Fruit fly (Drosophila melanogaster) whole organism, embryonic: ENCODE results near the gene Rab9.
A peak's percentile ranks its signal among the peaks of the same experiment; 100 is the strongest.

ENCODE experiments used
- ATbp ChIP-seq: fragments of 200-800 bp; sonication (Bioruptor generic); optimal IDR thresholded peaks from 2 replicates; lab custom pipeline; 2017; ENCODE audit warnings: missing biosample characterization, mild to moderate bottlenecking, missing genetic modification characterization, missing genetic modification reagents
- Atf6 ChIP-seq: fragments of 200-800 bp; sonication (Bioruptor generic); IDR thresholded peaks from 2 replicates; pipeline ENCODE4 v1.3.6; 2022; ENCODE audit warnings: missing biosample characterization, missing genetic modification characterization
- CG1024 ChIP-seq: fragments of 200-800 bp; sonication (Bioruptor generic); IDR thresholded peaks from 2 replicates; pipeline ENCODE4 v1.3.6; 2022; ENCODE audit warnings: missing biosample characterization, missing genetic modification characterization
- CG10959 ChIP-seq: fragments of 200-800 bp; sonication (Bioruptor generic); IDR thresholded peaks from 2 replicates; pipeline ENCODE4 v1.3.6; 2022; ENCODE audit warnings: missing biosample characterization, missing genetic modification characterization
- CG12299 ChIP-seq: fragments of 200-800 bp; sonication (Bioruptor generic); optimal IDR thresholded peaks from 2 replicates; lab custom pipeline; 2018; ENCODE audit warnings: missing biosample characterization, mild to moderate bottlenecking, missing genetic modification characterization
- CG12744 ChIP-seq: fragments of 200-800 bp; sonication (Bioruptor generic); optimal IDR thresholded peaks from 2 replicates; lab custom pipeline; 2016; ENCODE audit warnings: missing biosample characterization, missing genetic modification characterization
- CG13624 ChIP-seq: fragments of 200-800 bp; sonication (Bioruptor generic); optimal IDR thresholded peaks from 2 replicates; lab custom pipeline; 2016; ENCODE audit warnings: missing biosample characterization, missing genetic modification characterization
- CG14667 ChIP-seq: fragments of 200-800 bp; sonication (Bioruptor generic); IDR thresholded peaks from 2 replicates; pipeline ENCODE4 v1.3.6; 2022; ENCODE audit warnings: missing biosample characterization, missing genetic modification characterization
- CG15073 ChIP-seq: fragments of 200-800 bp; sonication (Bioruptor generic); optimal IDR thresholded peaks from 2 replicates; lab custom pipeline; 2016; ENCODE audit warnings: missing biosample characterization, missing genetic modification characterization
- CG15269 ChIP-seq: fragments of 200-800 bp; sonication (Bioruptor generic); optimal IDR thresholded peaks from 2 replicates; lab custom pipeline; 2018; ENCODE audit warnings: missing biosample characterization, mild to moderate bottlenecking, missing genetic modification characterization, moderate library complexity
- CG17385 ChIP-seq: fragments of 200-800 bp; sonication (Bioruptor generic); optimal IDR thresholded peaks from 3 replicates; lab custom pipeline; 2018; ENCODE audit warnings: missing biosample characterization, mild to moderate bottlenecking, missing genetic modification characterization
- CG17829 ChIP-seq: fragments of 200-800 bp; optimal IDR thresholded peaks from 2 replicates; lab custom pipeline; 2019; ENCODE audit warnings: missing biosample characterization, mild to moderate bottlenecking, missing genetic modification characterization, moderate library complexity
- CG1792 ChIP-seq: fragments of 200-800 bp; sonication (Bioruptor generic); optimal IDR thresholded peaks from 2 replicates; lab custom pipeline; 2016; ENCODE audit warnings: missing biosample characterization, missing genetic modification characterization
- CG18262 ChIP-seq: fragments of 200-800 bp; optimal IDR thresholded peaks from 3 replicates; lab custom pipeline; 2019; ENCODE audit warnings: missing biosample characterization, mild to moderate bottlenecking, missing genetic modification characterization, moderate library complexity
- CG2199 ChIP-seq: fragments of 200-800 bp; sonication (Bioruptor generic); IDR thresholded peaks from 3 replicates; pipeline ENCODE4 v1.3.6; 2022; ENCODE audit warnings: missing biosample characterization, missing genetic modification characterization
- CG3065 ChIP-seq: fragments of 200-800 bp; sonication (Bioruptor generic); optimal IDR thresholded peaks from 2 replicates; lab custom pipeline; 2016; ENCODE audit warnings: missing biosample characterization, missing genetic modification characterization
- CG33557 ChIP-seq: fragments of 200-800 bp; sonication (Bioruptor generic); optimal IDR thresholded peaks from 2 replicates; lab custom pipeline; 2019; ENCODE audit warnings: missing biosample characterization, mild to moderate bottlenecking, missing genetic modification characterization, moderate library complexity
- CG34376 ChIP-seq: fragments of 200-800 bp; sonication (Bioruptor generic); optimal IDR thresholded peaks from 2 replicates; lab custom pipeline; 2018; ENCODE audit warnings: missing biosample characterization, mild to moderate bottlenecking, missing genetic modification characterization
- CG34422 ChIP-seq: fragments of 200-800 bp; sonication (Bioruptor generic); IDR thresholded peaks from 3 replicates; pipeline ENCODE4 v1.3.6; 2022; ENCODE audit warnings: missing biosample characterization, missing genetic modification characterization
- CG4617 ChIP-seq: fragments of 200-800 bp; sonication (Bioruptor generic); optimal IDR thresholded peaks from 3 replicates; lab custom pipeline; 2016; ENCODE audit warnings: missing biosample characterization, missing genetic modification characterization, borderline replicate concordance
- CG5953 ChIP-seq: fragments of 200-800 bp; sonication (Bioruptor generic); IDR thresholded peaks from 2 replicates; pipeline ENCODE4 v1.3.6; 2022; ENCODE audit warnings: missing biosample characterization, missing genetic modification characterization
- CG7271 ChIP-seq: fragments of 200-800 bp; sonication (Bioruptor generic); optimal IDR thresholded peaks from 2 replicates; lab custom pipeline; 2018; ENCODE audit warnings: missing biosample characterization, mild to moderate bottlenecking, missing genetic modification characterization, moderate library complexity
- CG8765 ChIP-seq: fragments of 200-800 bp; sonication (Bioruptor generic); IDR thresholded peaks from 2 replicates; pipeline ENCODE4 v1.3.6; 2022; ENCODE audit warnings: missing biosample characterization, missing genetic modification characterization
- CG8924 ChIP-seq: fragments of 200-800 bp; optimal IDR thresholded peaks from 3 replicates; lab custom pipeline; 2019; ENCODE audit warnings: missing biosample characterization, mild to moderate bottlenecking, missing genetic modification characterization, moderate library complexity
- CG9215 ChIP-seq: fragments of 200-800 bp; sonication (Bioruptor generic); IDR thresholded peaks from 2 replicates; pipeline ENCODE4 v1.3.6; 2022; ENCODE audit warnings: missing biosample characterization, missing genetic modification characterization
- Dbx ChIP-seq: fragments of 200-800 bp; sonication (Bioruptor generic); IDR thresholded peaks from 3 replicates; pipeline ENCODE4 v1.3.6; 2022; ENCODE audit warnings: missing biosample characterization, missing genetic modification characterization
- Dek ChIP-seq: fragments of 200-800 bp; sonication (Bioruptor generic); optimal IDR thresholded peaks from 3 replicates; lab custom pipeline; 2019; ENCODE audit warnings: missing biosample characterization, mild to moderate bottlenecking, missing genetic modification characterization, moderate library complexity
- Doc2 ChIP-seq: fragments of 200-800 bp; sonication (Bioruptor generic); IDR thresholded peaks from 2 replicates; pipeline ENCODE4 v1.3.6; 2022; ENCODE audit warnings: missing biosample characterization, missing genetic modification characterization
- Gug ChIP-seq: fragments of 200-800 bp; sonication (Bioruptor generic); IDR thresholded peaks from 4 replicates; pipeline ENCODE4 v1.3.6; 2022; ENCODE audit warnings: missing biosample characterization, missing genetic modification characterization
- H15 ChIP-seq: fragments of 200-800 bp; sonication (Bioruptor generic); IDR thresholded peaks from 3 replicates; pipeline ENCODE4 v1.3.6; 2022; ENCODE audit warnings: missing biosample characterization, missing genetic modification characterization
- Hmx ChIP-seq: fragments of 200-800 bp; sonication (Bioruptor generic); optimal IDR thresholded peaks from 2 replicates; lab custom pipeline; 2016; ENCODE audit warnings: missing biosample characterization, missing genetic modification characterization
- Hr3 ChIP-seq: fragments of 200-800 bp; sonication (Bioruptor generic); optimal IDR thresholded peaks from 3 replicates; lab custom pipeline; 2016; ENCODE audit warnings: missing biosample characterization, missing genetic modification characterization
- Mrtf ChIP-seq: fragments of 200-800 bp; sonication (Bioruptor generic); IDR thresholded peaks from 3 replicates; pipeline ENCODE4 v1.3.6; 2022; ENCODE audit warnings: missing biosample characterization, missing genetic modification characterization
- Nf-YB ChIP-seq: fragments of 200-800 bp; sonication (Bioruptor generic); optimal IDR thresholded peaks from 3 replicates; lab custom pipeline; 2019; ENCODE audit warnings: missing biosample characterization, mild to moderate bottlenecking, missing genetic modification characterization, moderate library complexity
- Opbp ChIP-seq: fragments of 200-800 bp; sonication (Bioruptor generic); IDR thresholded peaks from 3 replicates; pipeline ENCODE4 v1.3.6; 2022; ENCODE audit warnings: missing biosample characterization, missing genetic modification characterization; ENCODE audit not compliant: partially characterized antibody
- Poxn ChIP-seq: fragments of 200-800 bp; sonication (Bioruptor generic); IDR thresholded peaks from 2 replicates; pipeline ENCODE4 v1.3.6; 2022; ENCODE audit warnings: missing biosample characterization, missing genetic modification characterization
- Sry-δ ChIP-seq: fragments of 200-800 bp; sonication (Bioruptor generic); optimal IDR thresholded peaks from 2 replicates; lab custom pipeline; 2016; ENCODE audit warnings: missing biosample characterization, missing genetic modification characterization
- croc ChIP-seq: fragments of 200-800 bp; sonication (Bioruptor generic); conservative IDR thresholded peaks from 3 replicates; pipeline ENCODE4 v1.3.6; 2022; ENCODE audit warnings: missing biosample characterization, missing genetic modification characterization
- h ChIP-seq: fragments of >200 bp; optimal IDR thresholded peaks from 2 replicates; lab custom pipeline; 2017
- her ChIP-seq: fragments of 200-800 bp; sonication (Bioruptor generic); optimal IDR thresholded peaks from 2 replicates; lab custom pipeline; 2016; ENCODE audit warnings: missing biosample characterization, missing genetic modification characterization
- insv ChIP-seq, 2 experiments: fragments of 200-800 bp; sonication (Bioruptor generic); optimal IDR thresholded peaks; 3 replicates each; lab custom pipeline; 2016 to 2018; ENCODE audit warnings: missing biosample characterization in 2 of 2, missing genetic modification characterization in 2 of 2
- inv ChIP-seq: fragments of 200-800 bp; sonication (Bioruptor generic); IDR thresholded peaks from 2 replicates; pipeline ENCODE4 v1.3.6; 2022; ENCODE audit warnings: missing biosample characterization, missing genetic modification characterization; ENCODE audit not compliant: partially characterized antibody
- klu ChIP-seq: fragments of 200-800 bp; sonication (Bioruptor generic); IDR thresholded peaks from 2 replicates; pipeline ENCODE4 v1.3.6; 2022; ENCODE audit warnings: missing biosample characterization, missing genetic modification characterization
- mld ChIP-seq: fragments of 200-800 bp; sonication (Bioruptor generic); IDR thresholded peaks from 3 replicates; pipeline ENCODE4 v1.3.6; 2022; ENCODE audit warnings: missing biosample characterization, missing genetic modification characterization; ENCODE audit not compliant: partially characterized antibody
- nerfin-2 ChIP-seq: fragments of 200-800 bp; sonication (Bioruptor generic); IDR thresholded peaks from 2 replicates; pipeline ENCODE4 v1.3.6; 2022; ENCODE audit warnings: missing biosample characterization, missing genetic modification characterization; ENCODE audit not compliant: partially characterized antibody
- oc ChIP-seq: fragments of 200-800 bp; sonication (Bioruptor generic); optimal IDR thresholded peaks from 2 replicates; lab custom pipeline; 2018; ENCODE audit warnings: missing biosample characterization, mild to moderate bottlenecking, missing genetic modification characterization, moderate library complexity
- psq ChIP-seq: fragments of 200-800 bp; sonication (Bioruptor generic); optimal IDR thresholded peaks from 2 replicates; lab custom pipeline; 2017; ENCODE audit warnings: missing biosample characterization, missing genetic modification characterization
- sima ChIP-seq: fragments of 200-800 bp; sonication (Bioruptor generic); optimal IDR thresholded peaks from 2 replicates; lab custom pipeline; 2016; ENCODE audit warnings: missing biosample characterization, missing genetic modification characterization
- ttk ChIP-seq: fragments of 200-800 bp; sonication (Bioruptor generic); IDR thresholded peaks from 2 replicates; pipeline ENCODE4 v2.1.2; 2022; ENCODE audit warnings: missing biosample characterization, missing genetic modification characterization
- wdn ChIP-seq: fragments of 200-800 bp; sonication (Bioruptor generic); IDR thresholded peaks from 2 replicates; pipeline ENCODE4 v1.3.6; 2022; ENCODE audit warnings: missing biosample characterization, missing genetic modification characterization

Gene Rab9

DNA sequence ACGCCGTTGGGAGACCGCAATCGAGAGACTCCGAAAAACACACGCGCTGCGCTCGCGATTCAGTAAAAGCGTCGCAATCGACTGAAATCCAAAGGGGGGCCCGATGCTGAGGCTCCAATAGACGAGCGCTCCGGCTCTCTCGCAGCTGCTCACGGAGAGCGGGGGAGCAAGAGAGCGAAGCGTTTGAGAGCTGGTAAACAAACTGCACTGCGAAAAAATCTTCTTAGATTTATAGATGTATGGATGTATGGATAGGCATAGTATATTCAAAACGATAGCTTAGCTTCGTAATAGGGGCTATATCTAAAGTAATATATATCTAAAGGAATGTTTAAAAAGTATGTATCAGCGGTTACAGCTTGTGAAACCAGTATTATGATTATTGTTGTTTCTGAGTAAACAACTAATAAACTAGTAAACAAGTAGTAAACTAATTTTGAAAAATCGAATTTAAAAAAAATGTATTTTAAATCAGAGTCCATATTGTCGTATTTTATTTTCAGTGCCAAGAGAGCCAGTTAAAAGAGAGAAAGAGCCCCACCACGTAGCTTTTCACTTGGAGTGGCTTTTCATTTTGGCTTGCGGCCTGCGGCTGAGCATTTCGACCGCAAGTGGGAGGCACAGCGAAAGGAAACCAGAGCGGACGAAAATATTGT, 8.8 kb upstream of the Rab9 start, which contains the start of the genes Alp12 and CG13085 (continued):
- no peak for TF ChIP-seq h (lab: Kevin White, UChicago)
- peak; percentile 92 for TF ChIP-seq H15 (GFP tag; lab: Robert Waterston, UW)
- TF ChIP-seq CG15073 (GFP tag; lab: Kevin White, UChicago), result peak; percentile 79
- peak; percentile 99 for TF ChIP-seq CG8924
- TF ChIP-seq sima (GFP tag; lab: Kevin White, UChicago), result peak; percentile 81
- peak; percentile 97 for TF ChIP-seq ATbp (GFP tag; lab: Kevin White, UChicago)
- peak; percentile 67 for TF ChIP-seq CG8765 (GFP tag; lab: Robert Waterston, UW)
- TF ChIP-seq Atf6, result peak; percentile 98
- 0 out of 3 replicates have a peak, but pooled peaks have one; percentile 53 for TF ChIP-seq mld (GFP tag; lab: Robert Waterston, UW)
- TF ChIP-seq CG33557 (GFP tag; lab: Kevin White, UChicago), result peak; percentile 96
- peak; percentile 87 for TF ChIP-seq CG10959 (GFP tag; lab: Robert Waterston, UW)
- peak; percentile 94 for TF ChIP-seq Mrtf (GFP tag; lab: Robert Waterston, UW)
- peak; percentile 85 for TF ChIP-seq CG4617 (GFP tag; lab: Kevin White, UChicago)
- peak; percentile 96 for TF ChIP-seq CG13624 (GFP tag; lab: Kevin White, UChicago)
- peak; percentile 95 for TF ChIP-seq CG9215
- peak; percentile 91 for TF ChIP-seq Gug
- TF ChIP-seq klu (GFP tag; lab: Robert Waterston, UW), result peak; percentile 95
- no peak for TF ChIP-seq inv (GFP tag; lab: Robert Waterston, UW)
- peak; percentile 98 for TF ChIP-seq Dek (tag; lab: Kevin White, UChicago)
- TF ChIP-seq Hmx (GFP tag; lab: Kevin White, UChicago), result peak; percentile 90
- TF ChIP-seq CG1024, result peak; percentile 81
- TF ChIP-seq CG12299 (tag; lab: Kevin White, UChicago), result peak; percentile 98
- TF ChIP-seq Doc2 (GFP tag; lab: Robert Waterston, UW), result peak; percentile 82
- peak; percentile 99 for TF ChIP-seq CG18262
- TF ChIP-seq Poxn (GFP tag; lab: Robert Waterston, UW), result peak; percentile 89
- TF ChIP-seq psq (GFP tag; lab: Kevin White, UChicago), result peak; percentile 85
- TF ChIP-seq CG12744, result peak; percentile 95
- peak; percentile 58 for TF ChIP-seq Sry-δ (GFP tag; lab: Kevin White, UChicago)
- peak; percentile 96 for TF ChIP-seq Dbx
- TF ChIP-seq Nf-YB (GFP tag; lab: Kevin White, UChicago), result peak; percentile 90
- TF ChIP-seq CG17829 (tag; lab: Kevin White, UChicago), result peak; percentile 98
- TF ChIP-seq ttk (GFP tag; lab: Robert Waterston, UW), result peak; percentile 94
- TF ChIP-seq CG2199, result 0 out of 3 replicates have a peak, but pooled peaks have one; percentile 86
- peak; percentile 86 for TF ChIP-seq CG1792
- peak; percentile 98 for TF ChIP-seq CG17385 (GFP tag; lab: Kevin White, UChicago)
- TF ChIP-seq Hr3 (GFP tag; lab: Kevin White, UChicago), result peak; percentile 98
- TF ChIP-seq insv (GFP tag; optimal IDR thresholded peaks at IDR 0.05; lab: Kevin White, UChicago), result peak; percentile 54 to 84
- TF ChIP-seq CG3065 (GFP tag; lab: Kevin White, UChicago), result peak; percentile 91
- peak; percentile 88 for TF ChIP-seq CG5953 (GFP tag; lab: Robert Waterston, UW)
- peak; percentile 96 for TF ChIP-seq croc (GFP tag; lab: Robert Waterston, UW)
- TF ChIP-seq her, result peak; percentile 87
- peak; percentile 95 for TF ChIP-seq oc (tag; lab: Kevin White, UChicago)
- TF ChIP-seq CG34376 (GFP tag; lab: Kevin White, UChicago), result peak; percentile 99
- TF ChIP-seq CG34422 (GFP tag; lab: Robert Waterston, UW), result peak; percentile 95
- TF ChIP-seq CG15269 (tag; lab: Kevin White, UChicago), result peak; percentile 99
- TF ChIP-seq Opbp (GFP tag; lab: Robert Waterston, UW), result no peak; the same call in 2 of the 3 replicates
- peak; percentile 93 for TF ChIP-seq CG14667
- no peak for TF ChIP-seq nerfin-2
- peak; percentile 66 for TF ChIP-seq CG7271
- TF ChIP-seq wdn, result peak; percentile 93
